Fruit fly (Drosophila melanogaster) whole organism, embryonic: ENCODE measurements around the gene cue.
A peak's percentile ranks its signal among the peaks of the same experiment; 100 is the strongest.

ENCODE experiments used
- Bgb ChIP-seq: fragments of 200-800 bp; sonication (Bioruptor generic); IDR thresholded peaks from 2 replicates; pipeline ENCODE4 v1.3.6; 2022; ENCODE audit warnings: missing biosample characterization, missing genetic modification characterization; ENCODE audit not compliant: partially characterized antibody
- CG10366 ChIP-seq: fragments of 200-800 bp; sonication (Bioruptor generic); IDR thresholded peaks from 2 replicates; pipeline ENCODE4 v1.3.6; 2022; ENCODE audit warnings: missing biosample characterization, missing genetic modification characterization
- CG12104 ChIP-seq: fragments of 200-800 bp; sonication (Bioruptor generic); optimal IDR thresholded peaks from 3 replicates; lab custom pipeline; 2016; ENCODE audit warnings: missing biosample characterization, missing genetic modification characterization
- CG12769 ChIP-seq: fragments of 200-800 bp; sonication (Bioruptor generic); optimal IDR thresholded peaks from 2 replicates; lab custom pipeline; 2019; ENCODE audit warnings: missing biosample characterization, mild to moderate bottlenecking, missing genetic modification characterization, moderate library complexity
- CG13296 ChIP-seq: fragments of 200-800 bp; sonication (Bioruptor generic); optimal IDR thresholded peaks from 3 replicates; lab custom pipeline; 2018; ENCODE audit warnings: missing biosample characterization, mild to moderate bottlenecking, missing genetic modification characterization
- CG1602 ChIP-seq: fragments of 200-800 bp; sonication (Bioruptor generic); optimal IDR thresholded peaks from 3 replicates; lab custom pipeline; 2016; ENCODE audit warnings: missing biosample characterization, missing genetic modification characterization
- CG1832 ChIP-seq: fragments of 200-800 bp; sonication (Bioruptor generic); optimal IDR thresholded peaks from 2 replicates; lab custom pipeline; 2017; ENCODE audit warnings: missing biosample characterization, mild to moderate bottlenecking, missing genetic modification characterization, inconsistent platforms
- CG18764 ChIP-seq: fragments of 200-800 bp; sonication (Bioruptor generic); optimal IDR thresholded peaks from 3 replicates; lab custom pipeline; 2016; ENCODE audit warnings: missing biosample characterization, missing genetic modification characterization
- CG2120 ChIP-seq: fragments of 200-800 bp; sonication (Bioruptor generic); optimal IDR thresholded peaks from 3 replicates; lab custom pipeline; 2016; ENCODE audit warnings: missing biosample characterization, missing genetic modification characterization
- CG31441 ChIP-seq: fragments of 200-800 bp; sonication (Bioruptor generic); IDR thresholded peaks from 2 replicates; pipeline ENCODE4 v1.3.6; 2022; ENCODE audit warnings: missing biosample characterization, missing genetic modification characterization
- CG3838 ChIP-seq: fragments of 200-800 bp; sonication (Bioruptor generic); optimal IDR thresholded peaks from 3 replicates; lab custom pipeline; 2016; ENCODE audit warnings: missing biosample characterization, missing genetic modification characterization
- CG3995 ChIP-seq: fragments of 200-800 bp; sonication (Bioruptor generic); optimal IDR thresholded peaks from 3 replicates; lab custom pipeline; 2016; ENCODE audit warnings: missing biosample characterization, missing genetic modification characterization
- CG4328 ChIP-seq: fragments of 200-800 bp; sonication (Bioruptor generic); optimal IDR thresholded peaks from 3 replicates; lab custom pipeline; 2017; ENCODE audit warnings: missing biosample characterization, missing genetic modification reagents, missing genetic modification characterization
- CG4404 ChIP-seq: fragments of 200-800 bp; sonication (Bioruptor generic); IDR thresholded peaks from 2 replicates; pipeline ENCODE4 v1.3.6; 2022; ENCODE audit warnings: missing biosample characterization, missing genetic modification characterization
- CG4424 ChIP-seq: fragments of 200-800 bp; sonication (Bioruptor generic); optimal IDR thresholded peaks from 3 replicates; lab custom pipeline; 2016; ENCODE audit warnings: missing biosample characterization, missing genetic modification characterization
- CG4730 ChIP-seq: fragments of 200-800 bp; sonication (Bioruptor generic); IDR thresholded peaks from 2 replicates; pipeline ENCODE4 v1.3.6; 2022; ENCODE audit warnings: missing biosample characterization, missing genetic modification characterization
- CG8089 ChIP-seq: fragments of 200-800 bp; sonication (Bioruptor generic); optimal IDR thresholded peaks from 3 replicates; lab custom pipeline; 2016; ENCODE audit warnings: missing biosample characterization, missing genetic modification characterization
- CG8290 ChIP-seq, 3 experiments: fragments of 200-800 bp; sonication (Bioruptor generic); optimal IDR thresholded peaks; 2 replicates each; lab custom pipeline; 2016 to 2019; ENCODE audit warnings: missing biosample characterization in 3 of 3, missing genetic modification characterization in 3 of 3, mild to moderate bottlenecking in 2 of 3, moderate library complexity in 1 of 3
- Dek ChIP-seq: fragments of 200-800 bp; sonication (Bioruptor generic); optimal IDR thresholded peaks from 3 replicates; lab custom pipeline; 2019; ENCODE audit warnings: missing biosample characterization, mild to moderate bottlenecking, missing genetic modification characterization, moderate library complexity
- Dref ChIP-seq: fragments of 200-800 bp; sonication (Bioruptor generic); IDR thresholded peaks from 2 replicates; pipeline ENCODE4 v1.3.6; 2022; ENCODE audit warnings: missing biosample characterization, missing genetic modification characterization
- Ets65A ChIP-seq: fragments of 200-800 bp; sonication (Bioruptor generic); peaks from one replicate; lab custom pipeline; 2016; ENCODE audit warnings: missing biosample characterization, missing genetic modification characterization
- Fer1 ChIP-seq: fragments of 200-800 bp; sonication (Bioruptor generic); optimal IDR thresholded peaks from 2 replicates; lab custom pipeline; 2017; ENCODE audit warnings: missing biosample characterization, mild to moderate bottlenecking, missing genetic modification characterization
- Hand ChIP-seq: fragments of 200-800 bp; sonication (Bioruptor generic); optimal IDR thresholded peaks from 2 replicates; lab custom pipeline; 2017; ENCODE audit warnings: mild to moderate bottlenecking, missing biosample characterization, missing genetic modification reagents, missing genetic modification characterization
- Jarid2 ChIP-seq: fragments of 200-800 bp; sonication (Bioruptor generic); optimal IDR thresholded peaks from 3 replicates; lab custom pipeline; 2017; ENCODE audit warnings: mild to moderate bottlenecking, missing biosample characterization, missing genetic modification reagents, missing genetic modification characterization
- Lpt ChIP-seq: fragments of >200 bp; optimal IDR thresholded peaks from 2 replicates; lab custom pipeline; 2018; ENCODE audit warnings: missing biosample characterization, missing genetic modification characterization
- MBD-R2 ChIP-seq: fragments of 200-800 bp; sonication (Bioruptor generic); IDR thresholded peaks from 2 replicates; pipeline ENCODE4 v1.3.6; 2022; ENCODE audit warnings: missing biosample characterization, missing genetic modification characterization
- MTF-1 ChIP-seq: fragments of 200-800 bp; sonication (Bioruptor generic); optimal IDR thresholded peaks from 2 replicates; lab custom pipeline; 2018; ENCODE audit warnings: missing biosample characterization, mild to moderate bottlenecking, missing genetic modification characterization, borderline replicate concordance
- Pdp1 ChIP-seq, 2 experiments: fragments of 200-800 bp; sonication (Bioruptor generic); optimal IDR thresholded peaks; 3 replicates each; lab custom pipeline; 2016; ENCODE audit warnings: missing biosample characterization in 2 of 2, missing genetic modification characterization in 2 of 2, mild to moderate bottlenecking in 1 of 2, moderate library complexity in 1 of 2
- Scr ChIP-seq: fragments of 200-800 bp; sonication (Bioruptor generic); IDR thresholded peaks from 2 replicates; pipeline ENCODE4 v1.3.6; 2022; ENCODE audit warnings: missing biosample characterization, missing genetic modification characterization; ENCODE audit not compliant: partially characterized antibody
- YL-1 ChIP-seq: fragments of 200-800 bp; sonication (Bioruptor generic); optimal IDR thresholded peaks from 3 replicates; lab custom pipeline; 2017; ENCODE audit warnings: missing biosample characterization, mild to moderate bottlenecking, missing genetic modification characterization
- bsh ChIP-seq, 2 experiments: fragments of 200-800 bp; sonication (Bioruptor generic); optimal IDR thresholded peaks; 2 replicates each; lab custom pipeline; 2017 to 2018; ENCODE audit warnings: mild to moderate bottlenecking in 2 of 2, missing biosample characterization in 2 of 2, missing genetic modification characterization in 2 of 2, moderate library complexity in 1 of 2
- crp ChIP-seq, 2 experiments: fragments of 200-800 bp; sonication (Bioruptor generic); optimal IDR thresholded peaks; 2 replicates in 1 of 2; 3 replicates in 1 of 2; lab custom pipeline; 2017; ENCODE audit warnings: missing biosample characterization in 2 of 2, missing genetic modification characterization in 2 of 2, mild to moderate bottlenecking in 1 of 2, moderate library complexity in 1 of 2
- dimm ChIP-seq: fragments of 200-800 bp; sonication (Bioruptor generic); IDR thresholded peaks from 2 replicates; pipeline ENCODE4 v1.3.6; 2022; ENCODE audit warnings: missing biosample characterization, missing genetic modification characterization
- dmrt99B ChIP-seq: fragments of 200-800 bp; sonication (Bioruptor generic); optimal IDR thresholded peaks from 2 replicates; lab custom pipeline; 2018; ENCODE audit warnings: missing biosample characterization, mild to moderate bottlenecking, missing genetic modification characterization, moderate library complexity
- gce ChIP-seq: fragments of 200-800 bp; sonication (Bioruptor generic); IDR thresholded peaks from 3 replicates; pipeline ENCODE4 v1.3.6; 2022; ENCODE audit warnings: missing biosample characterization, missing genetic modification characterization
- gsb-n ChIP-seq: fragments of 200-800 bp; sonication (Bioruptor generic); optimal IDR thresholded peaks from 3 replicates; lab custom pipeline; 2018; ENCODE audit warnings: missing biosample characterization, mild to moderate bottlenecking, missing genetic modification characterization
- hb ChIP-seq: fragments of 200-800 bp; sonication (Bioruptor generic); IDR thresholded peaks from 3 replicates; pipeline ENCODE4 v1.3.6; 2022; ENCODE audit warnings: missing biosample characterization, missing genetic modification characterization; ENCODE audit not compliant: partially characterized antibody
- klu ChIP-seq: fragments of 200-800 bp; sonication (Bioruptor generic); IDR thresholded peaks from 2 replicates; pipeline ENCODE4 v1.3.6; 2022; ENCODE audit warnings: missing biosample characterization, missing genetic modification characterization
- lbe ChIP-seq: fragments of 200-800 bp; sonication (Bioruptor generic); optimal IDR thresholded peaks from 2 replicates; lab custom pipeline; 2016; ENCODE audit warnings: missing biosample characterization, mild to moderate bottlenecking, missing genetic modification characterization
- lov ChIP-seq, 2 experiments: fragments of 200-800 bp in 1 of 2; fragments of >200 bp in 1 of 2; sonication (Bioruptor generic) in 1 of 2; IDR thresholded peaks in 1 of 2; optimal IDR thresholded peaks in 1 of 2; 2 replicates in 1 of 2; 3 replicates in 1 of 2; pipeline versions ENCODE4 v1.3.6 to Lab custom; 2017 to 2022; ENCODE audit warnings: missing biosample characterization in 1 of 2, missing genetic modification characterization in 1 of 2
- nom ChIP-seq: fragments of 200-800 bp; sonication (Bioruptor generic); optimal IDR thresholded peaks from 2 replicates; lab custom pipeline; 2017; ENCODE audit warnings: missing biosample characterization, missing genetic modification characterization, mild to moderate bottlenecking, moderate library complexity, missing genetic modification reagents
- oc ChIP-seq: fragments of 200-800 bp; sonication (Bioruptor generic); optimal IDR thresholded peaks from 2 replicates; lab custom pipeline; 2018; ENCODE audit warnings: missing biosample characterization, mild to moderate bottlenecking, missing genetic modification characterization, moderate library complexity
- phol ChIP-seq: fragments of 200-800 bp; sonication (Bioruptor generic); optimal IDR thresholded peaks from 3 replicates; lab custom pipeline; 2018; ENCODE audit warnings: missing biosample characterization, mild to moderate bottlenecking, missing genetic modification characterization, moderate library complexity
- psq ChIP-seq: fragments of 200-800 bp; sonication (Bioruptor generic); optimal IDR thresholded peaks from 2 replicates; lab custom pipeline; 2017; ENCODE audit warnings: missing biosample characterization, missing genetic modification characterization
- ranshi ChIP-seq: fragments of 200-800 bp; sonication (Bioruptor generic); IDR thresholded peaks from 2 replicates; pipeline ENCODE4 v1.3.6; 2022; ENCODE audit warnings: missing biosample characterization, missing genetic modification characterization
- rib ChIP-seq: fragments of 200-800 bp; sonication (Bioruptor generic); IDR thresholded peaks from 2 replicates; pipeline ENCODE4 v1.3.6; 2022; ENCODE audit warnings: missing biosample characterization, missing genetic modification characterization
- shn ChIP-seq: fragments of 200-800 bp; sonication (Bioruptor generic); optimal IDR thresholded peaks from 3 replicates; lab custom pipeline; 2016; ENCODE audit warnings: missing biosample characterization, missing genetic modification characterization
- so ChIP-seq: fragments of 200-800 bp; sonication (Bioruptor generic); IDR thresholded peaks from 3 replicates; pipeline ENCODE4 v1.3.6; 2022; ENCODE audit warnings: missing biosample characterization, missing genetic modification characterization
- twi ChIP-seq: fragments of 200-800 bp; optimal IDR thresholded peaks from 2 replicates; lab custom pipeline; 2019; ENCODE audit warnings: missing biosample characterization, mild to moderate bottlenecking, missing genetic modification characterization, moderate library complexity

The cue gene

DNA sequence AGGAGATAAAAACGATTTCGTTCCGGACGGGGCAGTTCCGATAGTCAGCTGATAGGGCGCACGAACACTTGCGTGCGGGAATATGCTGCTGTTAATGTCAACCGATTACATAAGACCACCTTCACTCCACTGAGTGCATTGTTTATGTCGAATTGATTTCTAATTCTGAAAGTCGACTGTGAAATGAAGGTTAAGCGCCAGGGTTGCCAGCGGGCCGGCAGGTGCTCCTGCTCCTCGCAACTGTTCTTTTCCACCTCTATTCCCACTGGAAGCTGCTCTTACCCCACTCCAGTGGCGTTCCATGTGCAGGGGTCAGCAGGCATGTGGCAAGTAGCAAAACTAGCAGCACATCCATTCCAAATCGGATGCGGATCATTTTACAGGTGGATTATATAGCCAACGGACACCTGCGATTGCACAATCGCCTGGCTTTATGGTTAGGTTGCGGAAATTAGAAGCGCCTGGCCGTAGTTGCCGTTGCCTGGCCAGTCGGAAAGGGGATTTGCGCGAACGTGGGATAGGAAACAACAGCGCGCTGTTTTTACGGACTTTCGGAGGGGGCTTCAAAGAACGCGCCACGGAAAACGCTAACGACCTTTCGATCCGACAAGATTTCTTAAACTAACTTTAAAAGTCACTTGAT, at the start of gene cue (continued):
- TF ChIP-seq CG1602 (GFP tag; lab: Kevin White, UChicago), result no peak
- TF ChIP-seq nom (GFP tag; lab: Kevin White, UChicago), result no peak
- TF ChIP-seq Fer1, result no peak
- no peak for TF ChIP-seq gce (GFP tag; lab: Robert Waterston, UW)
- peak; percentile 37 for TF ChIP-seq CG12769 (tag; lab: Kevin White, UChicago)
- no peak for TF ChIP-seq rib (GFP tag; lab: Robert Waterston, UW)
- TF ChIP-seq gsb-n, result no peak
- no peak; the same call in 1 of the 2 replicates for TF ChIP-seq Dref (GFP tag; lab: Robert Waterston, UW)
- TF ChIP-seq Scr (GFP tag; lab: Robert Waterston, UW), result no peak
- peak; percentile 60; the same call in 2 of the 3 replicates for TF ChIP-seq so (GFP tag; lab: Robert Waterston, UW)
- no peak for TF ChIP-seq psq
- TF ChIP-seq Pdp1 (GFP tag; optimal IDR thresholded peaks at IDR 0.05; lab: Kevin White, UChicago), result peak in 1 of 2 experiments; percentile 97
- no peak for TF ChIP-seq shn (GFP tag; lab: Kevin White, UChicago)
- TF ChIP-seq CG3995 (GFP tag; lab: Kevin White, UChicago), result no peak
- TF ChIP-seq CG1832 (GFP tag; lab: Kevin White, UChicago), result no peak
- TF ChIP-seq phol (tag; lab: Kevin White, UChicago), result no peak
- TF ChIP-seq CG8290 (GFP tag; optimal IDR thresholded peaks at IDR 0.05; lab: Kevin White, UChicago), result no peak
- TF ChIP-seq CG8290 (tag; optimal IDR thresholded peaks at IDR 0.05; lab: Kevin White, UChicago), result peak in 1 of 2 experiments; percentile 14
- TF ChIP-seq dimm (GFP tag; lab: Robert Waterston, UW), result no peak
- TF ChIP-seq CG18764 (GFP tag; lab: Kevin White, UChicago), result no peak
- TF ChIP-seq ranshi (GFP tag; lab: Robert Waterston, UW), result no peak
- no peak for TF ChIP-seq CG4730 (GFP tag; lab: Robert Waterston, UW)
- no peak for TF ChIP-seq bsh (GFP tag; optimal IDR thresholded peaks at IDR 0.05; lab: Kevin White, UChicago)
- no peak for TF ChIP-seq Bgb (GFP tag; lab: Robert Waterston, UW)
- no peak for TF ChIP-seq Hand (GFP tag; lab: Kevin White, UChicago)
- TF ChIP-seq lov (optimal IDR thresholded peaks at IDR 0.05; lab: Kevin White, UChicago), result no peak
- TF ChIP-seq lov (GFP tag; IDR thresholded peaks at IDR 0.05; lab: Robert Waterston, UW), result no peak
- TF ChIP-seq lbe (GFP tag; lab: Kevin White, UChicago), result no peak
- TF ChIP-seq CG3838, result no peak
- no peak for TF ChIP-seq CG2120 (GFP tag; lab: Kevin White, UChicago)
- no peak for TF ChIP-seq CG4404 (GFP tag; lab: Robert Waterston, UW)
- no peak for TF ChIP-seq twi (tag; lab: Kevin White, UChicago)
- TF ChIP-seq Lpt (GFP tag; lab: Kevin White, UChicago), result no peak
- peak; percentile 70 for TF ChIP-seq Ets65A
- no peak; the same call in 1 of the 2 replicates for TF ChIP-seq CG31441
- TF ChIP-seq dmrt99B (tag; lab: Kevin White, UChicago), result no peak
- TF ChIP-seq Jarid2 (GFP tag; lab: Kevin White, UChicago), result peak; percentile 70
- TF ChIP-seq klu, result no peak
- peak; percentile 38 for TF ChIP-seq MTF-1 (GFP tag; lab: Kevin White, UChicago)
- TF ChIP-seq YL-1 (GFP tag; lab: Kevin White, UChicago), result no peak
- TF ChIP-seq CG8089 (GFP tag; lab: Kevin White, UChicago), result no peak
- TF ChIP-seq Dek, result no peak
- TF ChIP-seq hb (GFP tag; lab: Robert Waterston, UW), result no peak
- peak in 1 of 2 experiments; percentile 33 for TF ChIP-seq crp (GFP tag; optimal IDR thresholded peaks at IDR 0.05; lab: Kevin White, UChicago)
- no peak for TF ChIP-seq CG13296 (GFP tag; lab: Kevin White, UChicago)
- TF ChIP-seq MBD-R2 (GFP tag; lab: Robert Waterston, UW), result no peak
- TF ChIP-seq CG12104 (GFP tag; lab: Kevin White, UChicago), result no peak
- no peak for TF ChIP-seq CG10366 (GFP tag; lab: Robert Waterston, UW)
- TF ChIP-seq CG4424 (GFP tag; lab: Kevin White, UChicago), result no peak
- TF ChIP-seq CG4328, result no peak
- TF ChIP-seq oc (tag; lab: Kevin White, UChicago), result no peak
